Fruit fly (Drosophila melanogaster): Measurements from ENCODE around the gene htt.

DNA sequence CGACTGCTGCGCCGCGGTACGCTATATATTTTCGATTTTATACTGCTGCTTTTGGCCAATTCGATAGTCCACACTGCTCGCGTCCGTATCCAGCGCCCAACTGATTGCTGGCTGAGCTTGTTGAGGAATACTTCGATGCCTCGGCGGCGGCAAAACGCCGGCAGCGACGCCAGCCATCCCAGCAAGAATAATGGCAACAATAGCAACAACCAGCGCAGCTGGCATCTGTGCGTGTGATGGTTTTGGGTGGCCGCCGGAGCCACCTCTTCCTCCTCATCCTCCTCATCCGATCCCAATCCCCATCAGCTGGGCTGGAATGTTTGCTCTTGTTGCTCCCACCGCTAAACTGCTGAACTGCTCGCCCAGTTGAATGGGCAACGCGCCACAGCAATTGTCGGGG, 48.6 kb downstream of the htt start, which contains the start of gene AstA-R2:
- TF ChIP-seq cnc (optimal IDR thresholded peaks at IDR 0.05) (no peak), tj (GFP tag; optimal IDR thresholded peaks at IDR 0.05) (no peak), Hr96 (GFP tag; optimal IDR thresholded peaks at IDR 0.05) (no peak), CG11617 (GFP tag; optimal IDR thresholded peaks at IDR 0.05) (no peak), Mnt (GFP tag; optimal IDR thresholded peaks at IDR 0.05) (no peak), kay (GFP tag; ENCODE audit: borderline replicate concordance) (no peak), CG12768 (GFP tag; optimal IDR thresholded peaks at IDR 0.05) (no peak)
